Worm (Caenorhabditis elegans): Measurements from ENCODE around the gene ttr-54.

ce11 chrIV:10126544-10126943 is 29.0 kb upstream of the ttr-54 start, which contains the start of gene ctf-18:
- TF ChIP-seq unc-39 (tag; optimal IDR thresholded peaks at IDR 0.05) (no peak), ceh-43 (GFP tag; optimal IDR thresholded peaks at IDR 0.05) (no peak)
